Worm (Caenorhabditis elegans) whole organism, early embryonic: Measurements from ENCODE around the gene W06A7.4.

Experiments
- ceh-13 ChIP-seq: fragments of 200-800 bp; sonication (Bioruptor generic); optimal IDR thresholded peaks from 2 replicates; lab custom pipeline; 2018; ENCODE audit warnings: mild to moderate bottlenecking, missing genetic modification characterization, missing compliant biosample characterization
- ceh-36 ChIP-seq: sonication (generic microtip); optimal IDR thresholded peaks from 2 replicates; lab custom pipeline; 2016; ENCODE audit warnings: missing genetic modification characterization, inconsistent platforms, missing compliant biosample characterization
- flt-1 ChIP-seq: fragments of 200-800 bp; sonication (Bioruptor generic); IDR thresholded peaks from 2 replicates; pipeline ENCODE4 v1.3.6; 2022; ENCODE audit warnings: missing genetic modification characterization, missing compliant biosample characterization

- TF ChIP-seq flt-1 (no peak), ceh-36 (tag; lab: Kevin White, UChicago) (no peak), ceh-13 (no peak)
Observed at ce11 chrV:14841660-14842059, 17.4 kb downstream of the W06A7.4 start.
